Worm (Caenorhabditis elegans): ENCODE measurements around the gene H12C20.7.
A peak's percentile ranks its signal among the peaks of the same experiment; 100 is the strongest.

The H12C20.7 gene

ce11 chrV:11572803-11573490, at the start of gene H12C20.7, which contains the start of gene nhr-68:
TSS of gene H12C20.7 (minus strand) at chrV:11572990.
TSS of gene nhr-68 (plus strand) at chrV:11573440.
- peak; percentile 100 for TF ChIP-seq dmd-6 (GFP tag; IDR thresholded peaks at IDR 0.05)
- TF ChIP-seq set-16 (GFP tag; IDR thresholded peaks at IDR 0.05): no peak
- TF ChIP-seq ceh-28 (tag; optimal IDR thresholded peaks at IDR 0.05): no peak
- TF ChIP-seq hif-1 (tag; optimal IDR thresholded peaks at IDR 0.05): peak in 1 of 2 experiments; percentile 16
- TF ChIP-seq hlh-30 (tag; optimal IDR thresholded peaks at IDR 0.05; ENCODE audit: insufficient read depth): peak; percentile 96
- no peak for TF ChIP-seq daf-8 (GFP tag; IDR thresholded peaks at IDR 0.05)
- TF ChIP-seq php-3 (GFP tag; IDR thresholded peaks at IDR 0.05): peak; percentile 97
- peak; percentile 62 for TF ChIP-seq lin-38 (GFP tag; IDR thresholded peaks at IDR 0.05)
- TF ChIP-seq mdl-1 (tag; optimal IDR thresholded peaks at IDR 0.05): peak; percentile 38 to 98
- no peak for TF ChIP-seq Y105C5A.15 (GFP tag; IDR thresholded peaks at IDR 0.05)
- no peak for TF ChIP-seq Y48G9A.11 (GFP tag; IDR thresholded peaks at IDR 0.05)
- peak; percentile 97 for TF ChIP-seq nhr-28 (tag; optimal IDR thresholded peaks at IDR 0.05)
- peak; percentile 90 for TF ChIP-seq duxl-1 (tag; optimal IDR thresholded peaks at IDR 0.05; ENCODE audit: poor library complexity)
- TF ChIP-seq zfp-2 (tag; optimal IDR thresholded peaks at IDR 0.05): no peak
- TF ChIP-seq ama-1 (optimal IDR thresholded peaks at IDR 0.05): no peak
- no peak for TF ChIP-seq F10B5.3 (tag; optimal IDR thresholded peaks at IDR 0.05)
- TF ChIP-seq nhr-11 (tag; optimal IDR thresholded peaks at IDR 0.05): peak; percentile 50
- TF ChIP-seq unc-130 (GFP tag; optimal IDR thresholded peaks at IDR 0.05): no peak
- TF ChIP-seq zip-11 (GFP tag; IDR thresholded peaks at IDR 0.05): no peak
- TF ChIP-seq ceh-32 (tag; optimal IDR thresholded peaks at IDR 0.05; ENCODE audit: poor library complexity): no peak
- no peak for TF ChIP-seq F44E2.7 (GFP tag; IDR thresholded peaks at IDR 0.05)
- no peak for TF ChIP-seq ZK546.5 (tag; optimal IDR thresholded peaks at IDR 0.05)
- TF ChIP-seq daf-16 (GFP tag; optimal IDR thresholded peaks at IDR 0.05): peak; percentile 95
- peak; percentile 100 for TF ChIP-seq daf-16 (tag; optimal IDR thresholded peaks at IDR 0.05)
- no peak for TF ChIP-seq ZK337.2 (GFP tag; IDR thresholded peaks at IDR 0.05)
- peak; percentile 66; the same call in 1 of the 2 replicates for TF ChIP-seq lin-29 (GFP tag; IDR thresholded peaks at IDR 0.05)
- no peak for TF ChIP-seq ceh-62 (tag; optimal IDR thresholded peaks at IDR 0.05)
- peak; percentile 42 for TF ChIP-seq nhr-76 (tag; optimal IDR thresholded peaks at IDR 0.05)
- TF ChIP-seq tra-1 (GFP tag; IDR thresholded peaks at IDR 0.05): peak; percentile 98
- peak; percentile 96 for TF ChIP-seq lin-1 (GFP tag; IDR thresholded peaks at IDR 0.05)
- TF ChIP-seq ztf-11 (tag; optimal IDR thresholded peaks at IDR 0.05): no peak
- TF ChIP-seq dpl-1 (GFP tag; optimal IDR thresholded peaks at IDR 0.05): peak; percentile 65
- no peak for TF ChIP-seq mes-2 (tag; optimal IDR thresholded peaks at IDR 0.05; ENCODE audit: poor library complexity, severe bottlenecking)
- no peak for TF ChIP-seq lin-15B (tag; optimal IDR thresholded peaks at IDR 0.05)
- peak; percentile 55 for TF ChIP-seq nhr-25 (tag; optimal IDR thresholded peaks at IDR 0.05; ENCODE audit: borderline replicate concordance, insufficient read depth)
- peak; percentile 55 for TF ChIP-seq zip-2 (tag; optimal IDR thresholded peaks at IDR 0.05)
- peak; percentile 72 for TF ChIP-seq ztf-7 (tag; optimal IDR thresholded peaks at IDR 0.05)
- peak; percentile 100 for TF ChIP-seq mxl-3 (GFP tag; optimal IDR thresholded peaks at IDR 0.05)
- TF ChIP-seq F49E8.2 (tag; optimal IDR thresholded peaks at IDR 0.05; ENCODE audit: borderline replicate concordance): no peak
- peak; percentile 37 for TF ChIP-seq jun-1 (tag; optimal IDR thresholded peaks at IDR 0.05)
- TF ChIP-seq lir-3 (tag; optimal IDR thresholded peaks at IDR 0.05): no peak
- TF ChIP-seq snpc-1.2 (GFP tag; IDR thresholded peaks at IDR 0.05): no peak
- TF ChIP-seq Y5F2A.4 (GFP tag; optimal IDR thresholded peaks at IDR 0.05): no peak
- no peak for TF ChIP-seq fkh-10 (GFP tag; optimal IDR thresholded peaks at IDR 0.05)
- TF ChIP-seq nhr-41 (GFP tag; IDR thresholded peaks at IDR 0.05): peak; percentile 86
- TF ChIP-seq nhr-6 (tag; optimal IDR thresholded peaks at IDR 0.05): peak; percentile 48
- TF ChIP-seq daf-12 (tag; optimal IDR thresholded peaks at IDR 0.05): no peak
- no peak for TF ChIP-seq F37D6.2 (tag; optimal IDR thresholded peaks at IDR 0.05)
- no peak for TF ChIP-seq nhr-237 (tag; optimal IDR thresholded peaks at IDR 0.05)
- TF ChIP-seq lin-13 (GFP tag; optimal IDR thresholded peaks at IDR 0.05): peak; percentile 70
- TF ChIP-seq spr-1 (tag; optimal IDR thresholded peaks at IDR 0.05): peak; percentile 86

Data from whole organism, L4 larva.